Fruit fly (Drosophila melanogaster) whole organism, wandering third instar larva: ENCODE measurements around the gene CG33287.

Experiments
- Abd-B ChIP-seq: fragments of >200 bp; optimal IDR thresholded peaks from 2 replicates; lab custom pipeline; 2017; ENCODE audit warnings: missing biosample characterization, missing genetic modification characterization
- CG32264 ChIP-seq: fragments of 200-800 bp; sonication (Bioruptor generic); optimal IDR thresholded peaks from 2 replicates; lab custom pipeline; 2016; ENCODE audit warnings: missing biosample characterization, missing genetic modification characterization
- CG9705 ChIP-seq: fragments of 200-800 bp; sonication (Bioruptor generic); optimal IDR thresholded peaks from 2 replicates; lab custom pipeline; 2018; ENCODE audit warnings: missing biosample characterization, mild to moderate bottlenecking, missing genetic modification characterization
- CrebA ChIP-seq: fragments of 200-800 bp; sonication (Bioruptor generic); optimal IDR thresholded peaks from 2 replicates; lab custom pipeline; 2016; ENCODE audit warnings: missing biosample characterization, mild to moderate bottlenecking, missing genetic modification characterization, borderline replicate concordance
- Dfd ChIP-seq: fragments of >200 bp; optimal IDR thresholded peaks from 2 replicates; lab custom pipeline; 2017; ENCODE audit warnings: missing biosample characterization, missing genetic modification characterization
- Dif ChIP-seq: fragments of 200-275, 200-300 bp; sonication (Bioruptor generic); optimal IDR thresholded peaks from 2 replicates; lab custom pipeline; 2018; ENCODE audit warnings: missing biosample characterization, missing genetic modification characterization; ENCODE audit not compliant: partially characterized antibody
- GATAd ChIP-seq: sonication (Bioruptor generic); optimal IDR thresholded peaks from 2 replicates; lab custom pipeline; 2016; ENCODE audit warnings: missing biosample characterization, missing genetic modification characterization
- HLH106 ChIP-seq: fragments of 200-800 bp; optimal IDR thresholded peaks from 3 replicates; lab custom pipeline; 2019; ENCODE audit warnings: missing biosample characterization, mild to moderate bottlenecking, missing genetic modification characterization, moderate library complexity
- Hnf4 ChIP-seq: fragments of 200-800 bp; sonication (Bioruptor generic); optimal IDR thresholded peaks from 2 replicates; lab custom pipeline; 2016; ENCODE audit warnings: missing biosample characterization, mild to moderate bottlenecking, missing genetic modification characterization
- Hr78 ChIP-seq: fragments of >200 bp; optimal IDR thresholded peaks from 2 replicates; lab custom pipeline; 2017; ENCODE audit warnings: missing biosample characterization, missing genetic modification characterization
- Hr83 ChIP-seq: fragments of 200-300 bp; sonication (Bioruptor generic); optimal IDR thresholded peaks from 2 replicates; lab custom pipeline; 2016; ENCODE audit warnings: missing biosample characterization, mild to moderate bottlenecking, missing genetic modification characterization, moderate library complexity; ENCODE audit not compliant: poor library complexity, severe bottlenecking
- Jra ChIP-seq: sonication (Bioruptor generic); optimal IDR thresholded peaks from 2 replicates; lab custom pipeline; 2016; ENCODE audit warnings: missing biosample characterization, missing genetic modification characterization
- Mio ChIP-seq: sonication (Bioruptor generic); optimal IDR thresholded peaks from 2 replicates; lab custom pipeline; 2016; ENCODE audit warnings: missing biosample characterization, missing genetic modification characterization
- Myc ChIP-seq: fragments of >200 bp; optimal IDR thresholded peaks from 2 replicates; lab custom pipeline; 2017
- N ChIP-seq: fragments of >200 bp; optimal IDR thresholded peaks from 2 replicates; lab custom pipeline; 2018; ENCODE audit warnings: missing biosample characterization, missing external identifiers, missing genetic modification characterization
- OdsH ChIP-seq: fragments of 200-800 bp; sonication (Bioruptor generic); optimal IDR thresholded peaks from 2 replicates; lab custom pipeline; 2016; ENCODE audit warnings: missing biosample characterization, mild to moderate bottlenecking, missing genetic modification characterization
- Rel ChIP-seq, 2 experiments: fragments of 200-800 bp; sonication (Bioruptor generic) in 1 of 2; optimal IDR thresholded peaks; 2 replicates in 1 of 2; 3 replicates in 1 of 2; lab custom pipeline; 2016 to 2019; ENCODE audit warnings: mild to moderate bottlenecking in 2 of 2, missing biosample characterization in 2 of 2, missing genetic modification characterization in 2 of 2, moderate library complexity in 1 of 2
- Sp1 ChIP-seq: fragments of 200-800 bp; sonication (Bioruptor generic); optimal IDR thresholded peaks from 3 replicates; lab custom pipeline; 2019; ENCODE audit warnings: missing biosample characterization, mild to moderate bottlenecking, missing genetic modification characterization, moderate library complexity
- Vsx2 ChIP-seq: fragments of 200-300, 225-300 bp; sonication (Bioruptor generic); optimal IDR thresholded peaks from 2 replicates; lab custom pipeline; 2018; ENCODE audit warnings: missing biosample characterization, missing genetic modification characterization; ENCODE audit not compliant: partially characterized antibody
- br ChIP-seq: fragments of 200-800 bp; sonication (Bioruptor generic); optimal IDR thresholded peaks from 2 replicates; lab custom pipeline; 2016; ENCODE audit warnings: missing biosample characterization, missing genetic modification characterization
- brk ChIP-seq: fragments of 200-800 bp; sonication (Bioruptor generic); optimal IDR thresholded peaks from 2 replicates; lab custom pipeline; 2016; ENCODE audit warnings: missing biosample characterization, mild to moderate bottlenecking, missing genetic modification characterization
- dl ChIP-seq, 2 experiments: fragments of 175-275, 200-275 bp in 1 of 2; fragments of 200-275 bp in 1 of 2; sonication (Bioruptor generic); optimal IDR thresholded peaks; lab custom pipeline; 2018; ENCODE audit warnings: mild to moderate bottlenecking in 2 of 2, missing biosample characterization in 2 of 2, missing genetic modification characterization in 2 of 2, moderate library complexity in 2 of 2; ENCODE audit not compliant: partially characterized antibody in 2 of 2, insufficient read depth in 1 of 2
- dmrt93B ChIP-seq: fragments of 200-800 bp; sonication (Bioruptor generic); optimal IDR thresholded peaks from 2 replicates; lab custom pipeline; 2018; ENCODE audit warnings: missing biosample characterization, mild to moderate bottlenecking, missing genetic modification characterization
- dsf ChIP-seq: sonication (Bioruptor generic); optimal IDR thresholded peaks from 2 replicates; lab custom pipeline; 2016; ENCODE audit warnings: missing biosample characterization, missing genetic modification characterization, borderline replicate concordance
- ey ChIP-seq: fragments of 200-800 bp; sonication (Bioruptor generic); optimal IDR thresholded peaks from 2 replicates; lab custom pipeline; 2016; ENCODE audit warnings: missing biosample characterization, missing genetic modification characterization
- foxo ChIP-seq, 2 experiments: fragments of 200-800 bp; sonication (Bioruptor generic); optimal IDR thresholded peaks; 2 replicates in 1 of 2; 3 replicates in 1 of 2; lab custom pipeline; 2016 to 2017; ENCODE audit warnings: missing biosample characterization in 2 of 2, missing genetic modification characterization in 2 of 2
- fru ChIP-seq: fragments of 200-800 bp; sonication (Bioruptor generic); optimal IDR thresholded peaks from 3 replicates; lab custom pipeline; 2016; ENCODE audit warnings: missing biosample characterization, mild to moderate bottlenecking, missing genetic modification characterization
- h ChIP-seq: fragments of 200-800 bp; sonication (Bioruptor generic); optimal IDR thresholded peaks from 3 replicates; lab custom pipeline; 2016; ENCODE audit warnings: missing biosample characterization, mild to moderate bottlenecking, missing genetic modification characterization
- jim ChIP-seq: fragments of 175-275, 200-325 bp; sonication (Bioruptor generic); optimal IDR thresholded peaks from 2 replicates; lab custom pipeline; 2016; ENCODE audit warnings: missing biosample characterization, mild to moderate bottlenecking, missing genetic modification characterization
- lola ChIP-seq: fragments of >200 bp; optimal IDR thresholded peaks from 2 replicates; lab custom pipeline; 2017; ENCODE audit warnings: missing biosample characterization, missing genetic modification characterization
- pan ChIP-seq: fragments of >200 bp; optimal IDR thresholded peaks from 2 replicates; lab custom pipeline; 2017
- psq ChIP-seq: fragments of 200-800 bp; sonication (Bioruptor generic); optimal IDR thresholded peaks from 3 replicates; lab custom pipeline; 2017; ENCODE audit warnings: missing biosample characterization, mild to moderate bottlenecking, missing genetic modification characterization, moderate library complexity
- rgr ChIP-seq: fragments of 200-800 bp; sonication (Bioruptor generic); optimal IDR thresholded peaks from 3 replicates; lab custom pipeline; 2016; ENCODE audit warnings: missing biosample characterization, mild to moderate bottlenecking, missing genetic modification characterization
- sage ChIP-seq: fragments of 200-800 bp; sonication (Bioruptor generic); optimal IDR thresholded peaks from 2 replicates; lab custom pipeline; 2016; ENCODE audit warnings: missing biosample characterization, mild to moderate bottlenecking, missing genetic modification characterization
- sv ChIP-seq: fragments of 200-800 bp; sonication (Bioruptor generic); optimal IDR thresholded peaks from 3 replicates; lab custom pipeline; 2016; ENCODE audit warnings: missing biosample characterization, missing genetic modification characterization
- tai ChIP-seq: sonication (Bioruptor generic); optimal IDR thresholded peaks from 2 replicates; lab custom pipeline; 2016; ENCODE audit warnings: missing biosample characterization, missing genetic modification characterization
- usp ChIP-seq: fragments of >200 bp; optimal IDR thresholded peaks from 2 replicates; lab custom pipeline; 2017; ENCODE audit warnings: missing biosample characterization, missing genetic modification characterization
- woc ChIP-seq: sonication (Bioruptor generic); optimal IDR thresholded peaks from 2 replicates; lab custom pipeline; 2016; ENCODE audit warnings: missing biosample characterization, mild to moderate bottlenecking, missing genetic modification characterization

Gene CG33287

dm6 chr3L:20944180-20944579 is 26.3 kb downstream of the CG33287 start:
- TF ChIP-seq fru (GFP tag; lab: Kevin White, UChicago) = no peak
- no peak for TF ChIP-seq Vsx2 (GFP tag; lab: Kevin White, UChicago)
- TF ChIP-seq psq (GFP tag; lab: Kevin White, UChicago) = no peak
- TF ChIP-seq Rel (GFP tag; optimal IDR thresholded peaks at IDR 0.05; lab: Kevin White, UChicago) = no peak
- peak; percentile 2 for TF ChIP-seq Rel (tag; optimal IDR thresholded peaks at IDR 0.05; lab: Kevin White, UChicago)
- no peak for TF ChIP-seq Dif (GFP tag; lab: Kevin White, UChicago)
- no peak for TF ChIP-seq Myc (lab: Kevin White, UChicago)
- no peak for TF ChIP-seq lola (GFP tag; lab: Kevin White, UChicago)
- TF ChIP-seq Hr83 (GFP tag; lab: Kevin White, UChicago) = peak; percentile 43
- no peak for TF ChIP-seq CG32264 (GFP tag; lab: Kevin White, UChicago)
- TF ChIP-seq Dfd (GFP tag; lab: Kevin White, UChicago) = no peak
- TF ChIP-seq br = no peak
- no peak for TF ChIP-seq Hnf4
- no peak for TF ChIP-seq CG9705 (GFP tag; lab: Kevin White, UChicago)
- peak; percentile 14 for TF ChIP-seq OdsH (GFP tag; lab: Kevin White, UChicago)
- no peak for TF ChIP-seq tai (GFP tag; lab: Kevin White, UChicago)
- no peak for TF ChIP-seq N (GFP tag; lab: Kevin White, UChicago)

dm6 chr3L:20942076-20942475 is 28.4 kb downstream of the CG33287 start:
- TF ChIP-seq HLH106 (tag; lab: Kevin White, UChicago) (no peak), h (GFP tag; lab: Kevin White, UChicago) (no peak), Mio (no peak), ey (GFP tag; lab: Kevin White, UChicago) (no peak), woc (GFP tag; lab: Kevin White, UChicago) (no peak), br (no peak), foxo (GFP tag; optimal IDR thresholded peaks at IDR 0.05; lab: Kevin White, UChicago) (no peak), Sp1 (no peak), Vsx2 (GFP tag; lab: Kevin White, UChicago) (no peak), CG9705 (GFP tag; lab: Kevin White, UChicago) (no peak), fru (GFP tag; lab: Kevin White, UChicago) (no peak), sage (GFP tag; lab: Kevin White, UChicago) (no peak), pan (lab: Kevin White, UChicago) (no peak), Rel (GFP tag; optimal IDR thresholded peaks at IDR 0.05; lab: Kevin White, UChicago) (no peak), Rel (tag; optimal IDR thresholded peaks at IDR 0.05; lab: Kevin White, UChicago) (no peak), CrebA (no peak), tai (GFP tag; lab: Kevin White, UChicago) (no peak), Dif (GFP tag; lab: Kevin White, UChicago) (no peak), Abd-B (GFP tag; lab: Kevin White, UChicago) (no peak), brk (no peak)

- TF ChIP-seq Hnf4 (no peak), ey (GFP tag; lab: Kevin White, UChicago) (peak; percentile 32), brk (no peak), psq (GFP tag; lab: Kevin White, UChicago) (no peak), Hr78 (GFP tag; lab: Kevin White, UChicago) (no peak), foxo (GFP tag; optimal IDR thresholded peaks at IDR 0.05; lab: Kevin White, UChicago) (peak in 1 of 2 experiments; percentile 24), Vsx2 (GFP tag; lab: Kevin White, UChicago) (no peak), lola (GFP tag; lab: Kevin White, UChicago) (no peak), CG9705 (GFP tag; lab: Kevin White, UChicago) (no peak), Rel (GFP tag; optimal IDR thresholded peaks at IDR 0.05; lab: Kevin White, UChicago) (no peak), Rel (tag; optimal IDR thresholded peaks at IDR 0.05; lab: Kevin White, UChicago) (no peak), tai (GFP tag; lab: Kevin White, UChicago) (no peak), sv (no peak), GATAd (GFP tag; lab: Kevin White, UChicago) (no peak), sage (GFP tag; lab: Kevin White, UChicago) (no peak), dmrt93B (GFP tag; lab: Kevin White, UChicago) (no peak), Mio (no peak), dl (GFP tag; optimal IDR thresholded peaks at IDR 0.05; lab: Kevin White, UChicago; ENCODE audit: insufficient read depth in 1 of 2, partially characterized antibody in 2 of 2) (no peak), Dif (GFP tag; lab: Kevin White, UChicago) (no peak), rgr (peak; percentile 19), Myc (lab: Kevin White, UChicago) (no peak), Sp1 (peak; percentile 10), jim (GFP tag; lab: Kevin White, UChicago) (no peak), pan (lab: Kevin White, UChicago) (no peak), woc (GFP tag; lab: Kevin White, UChicago) (peak; percentile 48), CrebA (no peak), OdsH (GFP tag; lab: Kevin White, UChicago) (no peak), dsf (GFP tag; lab: Kevin White, UChicago) (no peak), Hr83 (GFP tag; lab: Kevin White, UChicago) (no peak), br (peak; percentile 21), Abd-B (GFP tag; lab: Kevin White, UChicago) (no peak), HLH106 (tag; lab: Kevin White, UChicago) (peak; percentile 36), N (GFP tag; lab: Kevin White, UChicago) (no peak), Jra (GFP tag; lab: Kevin White, UChicago) (no peak), CG32264 (GFP tag; lab: Kevin White, UChicago) (no peak), usp (no peak), h (GFP tag; lab: Kevin White, UChicago) (peak; percentile 27), Dfd (GFP tag; lab: Kevin White, UChicago) (peak; percentile 13), fru (GFP tag; lab: Kevin White, UChicago) (peak; percentile 34)
Measured at dm6 chr3L:20933706-20934105, 36.8 kb downstream of the CG33287 start.
